Worm (Caenorhabditis elegans) whole organism, L1 larva: Measurements from ENCODE around the gene jun-1.

Source experiments
- egl-27 ChIP-seq, 2 experiments: fragments of 150-350 bp in 1 of 2; sonication (generic microtip); optimal IDR thresholded peaks; 3 replicates each; lab custom pipeline; 2017 to 2018; ENCODE audit warnings: missing biosample characterization in 2 of 2, missing genetic modification characterization in 2 of 2, missing genetic modification reagents in 2 of 2
- elt-2 ChIP-seq: sonication (generic microtip); optimal IDR thresholded peaks from 2 replicates; lab custom pipeline; 2016; ENCODE audit warnings: missing genetic modification characterization, mild to moderate bottlenecking, inconsistent platforms, missing compliant biosample characterization, missing genetic modification reagents
- lin-13 ChIP-seq: fragments of 150-350 bp; optimal IDR thresholded peaks from 2 replicates; lab custom pipeline; 2014; ENCODE audit warnings: missing biosample characterization, missing genetic modification reagents, missing genetic modification characterization
- lin-35 ChIP-seq, 2 experiments: fragments of 150-350 bp; optimal IDR thresholded peaks; 2 replicates each; lab custom pipeline; 2014; ENCODE audit warnings: missing biosample characterization in 2 of 2, missing genetic modification characterization in 2 of 2, missing genetic modification reagents in 2 of 2
- lir-3 ChIP-seq: sonication (generic microtip); optimal IDR thresholded peaks from 2 replicates; lab custom pipeline; 2016; ENCODE audit warnings: mild to moderate bottlenecking, missing genetic modification characterization, moderate library complexity, missing compliant biosample characterization; ENCODE audit not compliant: poor library complexity
- mep-1 ChIP-seq: fragments of 150-350 bp; optimal IDR thresholded peaks from 2 replicates; lab custom pipeline; 2014; ENCODE audit warnings: missing biosample characterization, missing genetic modification characterization
- unc-130 ChIP-seq: fragments of 150-350 bp; optimal IDR thresholded peaks from 2 replicates; lab custom pipeline; 2017; ENCODE audit warnings: missing biosample characterization, missing genetic modification characterization, inconsistent platforms
- ztf-11 ChIP-seq, 2 experiments: sonication (generic microtip); optimal IDR thresholded peaks; 2 replicates each; lab custom pipeline; 2016 to 2017; ENCODE audit warnings: missing genetic modification characterization in 2 of 2, missing biosample characterization in 1 of 2, missing compliant biosample characterization in 1 of 2

- TF ChIP-seq egl-27 (tag; optimal IDR thresholded peaks at IDR 0.05; lab: Kevin White, UChicago) (no peak), lir-3 (tag; lab: Kevin White, UChicago) (no peak), lin-35 (GFP tag; optimal IDR thresholded peaks at IDR 0.05; lab: Kevin White, UChicago) (no peak), unc-130 (no peak), elt-2 (tag; lab: Kevin White, UChicago) (no peak), mep-1 (tag; lab: Kevin White, UChicago) (no peak), lin-13 (GFP tag; lab: Kevin White, UChicago) (no peak), ztf-11 (tag; optimal IDR thresholded peaks at IDR 0.05; lab: Kevin White, UChicago) (no peak)
Measured at ce11 chrII:9093584-9093983, 19.4 kb upstream of the jun-1 start, which contains the start of gene C07H4.1.
